In the genomic region with DNA sequence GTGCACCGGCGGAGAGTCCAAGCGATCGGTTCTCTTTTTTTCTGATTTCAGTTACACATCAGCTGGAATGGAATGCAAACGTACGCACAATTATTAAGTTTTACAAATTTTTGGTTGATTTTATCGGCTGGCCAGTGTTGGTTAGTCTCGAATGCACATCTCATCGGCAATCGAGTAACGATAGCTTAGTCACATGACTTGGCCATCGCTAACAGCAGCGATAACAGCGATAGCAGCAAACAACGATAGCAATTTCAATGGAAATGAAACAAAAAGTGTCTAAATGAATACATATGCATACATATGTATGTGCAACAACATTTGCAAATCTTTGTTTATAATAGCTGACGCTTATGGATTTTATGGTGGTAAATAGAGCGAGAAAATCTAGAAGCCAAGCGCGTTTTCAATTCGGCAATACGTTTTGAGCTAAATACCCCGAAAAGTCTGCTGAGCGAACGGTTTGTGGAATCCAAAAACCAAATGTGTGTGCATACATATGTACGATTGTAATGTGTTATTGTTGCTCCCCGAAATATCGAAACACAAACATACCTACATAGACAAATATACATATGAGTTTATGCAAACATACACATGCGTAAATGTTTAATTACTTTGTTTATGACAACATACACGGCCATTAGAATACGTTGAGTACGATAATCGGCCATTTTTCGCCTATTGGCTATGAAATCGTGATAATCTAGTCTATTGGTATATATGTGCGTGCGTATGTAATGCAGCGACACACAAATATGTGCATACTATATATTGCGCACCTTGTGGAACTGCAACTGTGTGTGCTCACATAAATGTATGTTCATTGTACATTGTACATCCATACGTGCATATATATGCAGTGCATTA, we compare ENCODE assay signal across 4 fruit fly cellular contexts.
TF ChIP-seq lines count a peak whose summit lies in the region.

TSS of gene CG3632 (plus strand) at position 249 of the 870 bp plus-strand sequence.

TF ChIP-seq in whole organism, adult, 20 proteins besides CTCF, POLR2A, EP300 and RAD21 (continued from another document):
- TF ChIP-seq Hr96 (GFP tag; optimal IDR thresholded peaks at IDR 0.05; lab: Kevin White, UChicago) (no peak), CG7101 (tag; optimal IDR thresholded peaks at IDR 0.05; lab: Kevin White, UChicago) (peak; percentile 81), CG12768 (GFP tag; optimal IDR thresholded peaks at IDR 0.05; lab: Kevin White, UChicago) (no peak)
TF ChIP-seq in whole organism, adult: peak in this region for 13.

TF ChIP-seq in whole organism, embryonic, 481 proteins besides CTCF, POLR2A, EP300 and RAD21 (continued from another document and continues in another):
- TF ChIP-seq CG2875 (GFP tag; optimal IDR thresholded peaks at IDR 0.05; lab: Kevin White, UChicago) (no peak), B-H2 (GFP tag; optimal IDR thresholded peaks at IDR 0.05; lab: Kevin White, UChicago) (peak; percentile 58), CG7987 (GFP tag; optimal IDR thresholded peaks at IDR 0.05; lab: Kevin White, UChicago) (peak; percentile 51), org-1 (GFP tag; optimal IDR thresholded peaks at IDR 0.05; lab: Kevin White, UChicago) (no peak), CG15479 (GFP tag; optimal IDR thresholded peaks at IDR 0.05; lab: Kevin White, UChicago) (peak; percentile 27), CG14050 (GFP tag; IDR thresholded peaks at IDR 0.05; lab: Robert Waterston, UW) (no peak), CG1792 (GFP tag; optimal IDR thresholded peaks at IDR 0.05; lab: Kevin White, UChicago) (peak; percentile 10), CG11560 (tag; IDR thresholded peaks at IDR 0.05; lab: Robert Waterston, UW) (peak; percentile 65; the same call in 2 of the 3 replicates), Xbp1 (GFP tag; optimal IDR thresholded peaks at IDR 0.05; lab: Kevin White, UChicago) (peak; percentile 42), jumu (GFP tag; optimal IDR thresholded peaks at IDR 0.05; lab: Kevin White, UChicago) (peak; percentile 19), Myb (GFP tag; optimal IDR thresholded peaks at IDR 0.05; lab: Kevin White, UChicago) (peak; percentile 54), CG14710 (tag; optimal IDR thresholded peaks at IDR 0.05; lab: Kevin White, UChicago) (peak; percentile 34), CG16813 (GFP tag; IDR thresholded peaks at IDR 0.05; lab: Robert Waterston, UW; ENCODE audit: partially characterized antibody) (peak; percentile 82), Drgx (GFP tag; IDR thresholded peaks at IDR 0.05; lab: Robert Waterston, UW) (no peak), lbe (GFP tag; optimal IDR thresholded peaks at IDR 0.05; lab: Kevin White, UChicago) (peak; percentile 60), stwl (tag; optimal IDR thresholded peaks at IDR 0.05; lab: Kevin White, UChicago) (peak; percentile 98), CG31224 (GFP tag; IDR thresholded peaks at IDR 0.05; lab: Robert Waterston, UW) (no peak), CG13624 (GFP tag; optimal IDR thresholded peaks at IDR 0.05; lab: Kevin White, UChicago) (peak; percentile 56), caup (GFP tag; optimal IDR thresholded peaks at IDR 0.05; lab: Kevin White, UChicago; ENCODE audit: severe bottlenecking) (peak; percentile 6), CG1024 (GFP tag; IDR thresholded peaks at IDR 0.05; lab: Robert Waterston, UW) (no peak), HLH4C (GFP tag; IDR thresholded peaks at IDR 0.05; lab: Robert Waterston, UW; ENCODE audit: partially characterized antibody) (peak; percentile 88), ken (GFP tag; IDR thresholded peaks at IDR 0.05; lab: Robert Waterston, UW) (peak; percentile 56; the same call in 2 of the 3 replicates), CG8359 (GFP tag; optimal IDR thresholded peaks at IDR 0.05; lab: Kevin White, UChicago; ENCODE audit: borderline replicate concordance) (no peak), pho (GFP tag; optimal IDR thresholded peaks at IDR 0.05; lab: Kevin White, UChicago) (peak; percentile 32), CG7372 (GFP tag; IDR thresholded peaks at IDR 0.05; lab: Robert Waterston, UW) (peak; percentile 49; the same call in 1 of the 2 replicates), Med (GFP tag; lab: Kevin White, UChicago) (peak; percentile 95), tin (GFP tag; optimal IDR thresholded peaks at IDR 0.05; lab: Kevin White, UChicago) (peak; percentile 51), luna (GFP tag; optimal IDR thresholded peaks at IDR 0.05; lab: Kevin White, UChicago) (peak; percentile 16), CG9727 (GFP tag; optimal IDR thresholded peaks at IDR 0.05; lab: Kevin White, UChicago) (peak; percentile 7), CG17359 (tag; optimal IDR thresholded peaks at IDR 0.05; lab: Kevin White, UChicago) (no peak), D (optimal IDR thresholded peaks at IDR 0.05; lab: Kevin White, UChicago) (no peak), D (GFP tag; optimal IDR thresholded peaks at IDR 0.05; lab: Kevin White, UChicago) (no peak), CG12219 (GFP tag; optimal IDR thresholded peaks at IDR 0.05; lab: Kevin White, UChicago) (no peak), vfl (GFP tag; optimal IDR thresholded peaks at IDR 0.05; lab: Kevin White, UChicago) (peak; percentile 42), CG10654 (GFP tag; optimal IDR thresholded peaks at IDR 0.05; lab: Kevin White, UChicago) (peak; percentile 20), CG11247 (GFP tag; IDR thresholded peaks at IDR 0.05; lab: Robert Waterston, UW) (peak; percentile 51; the same call in 1 of the 2 replicates), al (GFP tag; IDR thresholded peaks at IDR 0.05; lab: Robert Waterston, UW) (0 out of 2 replicates have a peak, but pooled peaks have one; percentile 10)

TF ChIP-seq in whole organism, prepupa, 60 proteins besides CTCF, POLR2A, EP300 and RAD21 (continued from another document):
- TF ChIP-seq Sox14 (GFP tag; optimal IDR thresholded peaks at IDR 0.05; lab: Kevin White, UChicago): peak; percentile 57
- TF ChIP-seq Blimp-1 (GFP tag; optimal IDR thresholded peaks at IDR 0.05; lab: Kevin White, UChicago): peak; percentile 36
- TF ChIP-seq cyc (GFP tag; optimal IDR thresholded peaks at IDR 0.05; lab: Kevin White, UChicago): peak; percentile 30

TF ChIP-seq in whole organism, wandering third instar larva, 38 proteins besides CTCF, POLR2A, EP300 and RAD21 (continued from another document):
- TF ChIP-seq CrebA (GFP tag; optimal IDR thresholded peaks at IDR 0.05; lab: Kevin White, UChicago; ENCODE audit: borderline replicate concordance) (no peak), CG32264 (GFP tag; optimal IDR thresholded peaks at IDR 0.05; lab: Kevin White, UChicago) (peak; percentile 0), woc (GFP tag; optimal IDR thresholded peaks at IDR 0.05; lab: Kevin White, UChicago) (no peak), brk (GFP tag; optimal IDR thresholded peaks at IDR 0.05; lab: Kevin White, UChicago) (no peak), CG9705 (GFP tag; optimal IDR thresholded peaks at IDR 0.05; lab: Kevin White, UChicago) (peak; percentile 36), tai (GFP tag; optimal IDR thresholded peaks at IDR 0.05; lab: Kevin White, UChicago) (no peak), ey (GFP tag; optimal IDR thresholded peaks at IDR 0.05; lab: Kevin White, UChicago) (peak; percentile 29), Jra (GFP tag; optimal IDR thresholded peaks at IDR 0.05; lab: Kevin White, UChicago) (peak; percentile 79)
